Fruit fly (Drosophila melanogaster) whole organism, larva: ENCODE data around the gene GC2.

Experiments
- noc ChIP-seq: fragments of 200-800 bp; sonication (Bioruptor generic); optimal IDR thresholded peaks from 3 replicates; lab custom pipeline; 2019; ENCODE audit warnings: missing biosample characterization, mild to moderate bottlenecking, missing genetic modification characterization, moderate library complexity

GC2 gene

dm6 chr3R:11964000-11964399 lies 7.5 kb upstream of the GC2 start:
- TF ChIP-seq noc (tag; lab: Kevin White, UChicago): no peak

- TF ChIP-seq noc (tag; lab: Kevin White, UChicago): no peak
Observed at dm6 chr3R:11967262-11968029, 4.0 kb upstream of the GC2 start, which contains the start of the genes CG12213 and GC1. Gene CG12213, minus strand, starts transcription at chr3R:11967691. Gene GC1, plus strand, starts transcription at chr3R:11967708.

dm6 chr3R:11968030-11968753 lies 3.3 kb upstream of the GC2 start:
- peak; percentile 15 for TF ChIP-seq noc (tag; lab: Kevin White, UChicago)

dm6 chr3R:11969217-11969616 lies 2.3 kb upstream of the GC2 start:
- TF ChIP-seq noc (tag; lab: Kevin White, UChicago): peak; percentile 35

- TF ChIP-seq noc (tag; lab: Kevin White, UChicago): no peak
Observed at dm6 chr3R:11973826-11974225, 2.3 kb downstream of the GC2 start.

dm6 chr3R:11974631-11975030 lies 3.1 kb downstream of the GC2 start, which contains the start of gene Tango9:
Gene Tango9, minus strand, starts transcription at chr3R:11974910.
- TF ChIP-seq noc (tag; lab: Kevin White, UChicago): no peak

dm6 chr3R:11976556-11977335 lies 5.3 kb downstream of the GC2 start, which contains the start of gene CG10005:
Gene CG10005, minus strand, starts transcription at chr3R:11977197.
- no peak for TF ChIP-seq noc (tag; lab: Kevin White, UChicago)

dm6 chr3R:11977336-11977678 lies 5.8 kb downstream of the GC2 start:
- TF ChIP-seq noc (tag; lab: Kevin White, UChicago): no peak

dm6 chr3R:11978278-11978677 lies 6.8 kb downstream of the GC2 start:
- no peak for TF ChIP-seq noc (tag; lab: Kevin White, UChicago)

dm6 chr3R:11979879-11980571 lies 8.5 kb downstream of the GC2 start, which contains the start of gene CG18547:
Gene CG18547, minus strand, starts transcription at chr3R:11980390.
- no peak for TF ChIP-seq noc (tag; lab: Kevin White, UChicago)

- TF ChIP-seq noc (tag; lab: Kevin White, UChicago): no peak
Observed at dm6 chr3R:11981962-11982361, 10.5 kb downstream of the GC2 start, which contains the start of gene CG12224. Gene CG12224, minus strand, starts transcription at chr3R:11982062.

dm6 chr3R:11982547-11982946 lies 11.1 kb downstream of the GC2 start:
- TF ChIP-seq noc (tag; lab: Kevin White, UChicago): no peak

- TF ChIP-seq noc (tag; lab: Kevin White, UChicago): no peak
Observed at dm6 chr3R:11984441-11984840, 12.9 kb downstream of the GC2 start, which contains the start of gene CG3397. Gene CG3397, minus strand, starts transcription at chr3R:11984541.

- TF ChIP-seq noc (tag; lab: Kevin White, UChicago): no peak
Observed at dm6 chr3R:11984862-11985261, 13.4 kb downstream of the GC2 start.

dm6 chr3R:11989206-11989605 lies 17.7 kb downstream of the GC2 start:
- TF ChIP-seq noc (tag; lab: Kevin White, UChicago): no peak
